Fruit fly (Drosophila melanogaster) Kc167 (cell line): Measurements from ENCODE around the gene CG13021.

Experiments
- Myc ChIP-seq: fragments of >200 bp; optimal IDR thresholded peaks from 2 replicates; lab custom pipeline; 2017; ENCODE audit warnings: missing external identifiers
- Sin3A ChIP-seq: fragments of >200 bp; optimal IDR thresholded peaks from 2 replicates; lab custom pipeline; 2018; ENCODE audit warnings: missing external identifiers
- h ChIP-seq: fragments of >200 bp; optimal IDR thresholded peaks from 3 replicates; lab custom pipeline; 2018; ENCODE audit warnings: missing external identifiers
- insv ChIP-seq: fragments of >200 bp; optimal IDR thresholded peaks from 3 replicates; lab custom pipeline; 2018; ENCODE audit warnings: missing external identifiers
- psq ChIP-seq: fragments of >200 bp; optimal IDR thresholded peaks from 2 replicates; lab custom pipeline; 2017; ENCODE audit warnings: missing external identifiers
- ttk ChIP-seq: sonication (Bioruptor generic); optimal IDR thresholded peaks from 2 replicates; lab custom pipeline; 2017; ENCODE audit warnings: missing external identifiers

The CG13021 gene

DNA sequence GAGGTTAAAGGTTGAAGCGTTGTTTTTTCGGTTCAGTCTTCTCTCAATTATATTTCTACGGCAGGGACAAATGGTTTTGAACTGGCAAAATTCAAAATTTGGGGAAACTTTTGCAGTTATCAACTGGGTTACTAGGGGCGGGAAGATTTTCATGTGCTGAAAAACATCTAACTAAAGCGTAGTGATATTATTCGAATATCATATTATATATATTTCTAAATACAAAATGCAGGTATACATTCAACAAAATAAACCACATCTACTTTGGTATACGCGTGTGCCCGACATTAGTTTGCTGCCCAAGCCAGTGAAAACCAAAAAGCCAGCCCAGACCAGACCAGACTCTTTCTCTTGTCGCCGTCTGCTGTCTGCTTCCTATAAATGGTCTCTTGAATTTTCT is 9.4 kb upstream of the CG13021 start, which contains the start of gene Gas8:
Gene Gas8, minus strand, starts transcription at position 101 of the 400 bp plus-strand sequence.
- no peak for TF ChIP-seq h (lab: Kevin White, UChicago)
- no peak for TF ChIP-seq insv
- TF ChIP-seq Myc (lab: Kevin White, UChicago): no peak
- no peak for TF ChIP-seq psq (lab: Kevin White, UChicago)
- TF ChIP-seq ttk: no peak
- TF ChIP-seq Sin3A (lab: Kevin White, UChicago): no peak

DNA sequence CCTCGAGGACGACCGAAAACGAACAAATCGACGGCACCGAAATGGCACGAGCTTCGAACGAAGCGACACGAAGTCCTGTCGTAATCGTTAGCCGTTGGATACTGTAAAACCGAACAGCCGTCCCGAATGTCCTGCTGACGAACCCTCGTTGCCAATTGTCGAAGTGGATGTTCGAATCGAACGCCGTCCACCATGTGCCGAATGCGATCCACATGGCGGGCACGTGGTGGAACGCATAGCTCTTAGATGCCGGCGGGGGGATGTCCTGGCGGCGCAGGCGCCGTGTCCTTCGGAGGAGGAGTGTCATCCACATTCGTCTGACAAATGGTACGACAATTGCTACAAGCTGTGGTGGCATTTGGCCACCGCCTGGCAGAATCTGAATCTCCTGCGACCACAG is 16.6 kb downstream of the CG13021 start:
- no peak for TF ChIP-seq Sin3A (lab: Kevin White, UChicago)
- TF ChIP-seq h (lab: Kevin White, UChicago): no peak
- TF ChIP-seq ttk: no peak
- no peak for TF ChIP-seq Myc (lab: Kevin White, UChicago)
- TF ChIP-seq psq (lab: Kevin White, UChicago): no peak
- no peak for TF ChIP-seq insv

DNA sequence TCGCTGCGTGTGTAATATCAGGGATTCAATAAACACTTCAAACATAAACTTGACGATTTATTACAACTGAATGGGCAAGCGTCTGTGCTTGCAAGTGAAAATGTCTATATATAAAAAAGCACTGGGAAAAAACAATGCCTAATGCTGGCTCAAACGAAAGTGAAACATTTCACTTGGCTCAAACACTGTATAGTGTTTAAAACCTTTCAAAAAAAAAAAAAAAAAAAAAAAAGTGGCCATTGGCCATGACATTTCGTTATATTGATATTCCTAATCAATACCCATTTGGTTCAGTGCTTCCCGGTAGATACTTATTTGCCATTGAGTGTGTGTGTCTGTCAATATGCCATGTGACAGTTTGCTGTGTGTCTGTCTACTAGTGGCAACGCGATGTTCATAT is 24.7 kb downstream of the CG13021 start:
- TF ChIP-seq psq (lab: Kevin White, UChicago): no peak
- no peak for TF ChIP-seq ttk
- no peak for TF ChIP-seq Myc (lab: Kevin White, UChicago)
- no peak for TF ChIP-seq Sin3A (lab: Kevin White, UChicago)
- TF ChIP-seq h (lab: Kevin White, UChicago): no peak
- no peak for TF ChIP-seq insv

DNA sequence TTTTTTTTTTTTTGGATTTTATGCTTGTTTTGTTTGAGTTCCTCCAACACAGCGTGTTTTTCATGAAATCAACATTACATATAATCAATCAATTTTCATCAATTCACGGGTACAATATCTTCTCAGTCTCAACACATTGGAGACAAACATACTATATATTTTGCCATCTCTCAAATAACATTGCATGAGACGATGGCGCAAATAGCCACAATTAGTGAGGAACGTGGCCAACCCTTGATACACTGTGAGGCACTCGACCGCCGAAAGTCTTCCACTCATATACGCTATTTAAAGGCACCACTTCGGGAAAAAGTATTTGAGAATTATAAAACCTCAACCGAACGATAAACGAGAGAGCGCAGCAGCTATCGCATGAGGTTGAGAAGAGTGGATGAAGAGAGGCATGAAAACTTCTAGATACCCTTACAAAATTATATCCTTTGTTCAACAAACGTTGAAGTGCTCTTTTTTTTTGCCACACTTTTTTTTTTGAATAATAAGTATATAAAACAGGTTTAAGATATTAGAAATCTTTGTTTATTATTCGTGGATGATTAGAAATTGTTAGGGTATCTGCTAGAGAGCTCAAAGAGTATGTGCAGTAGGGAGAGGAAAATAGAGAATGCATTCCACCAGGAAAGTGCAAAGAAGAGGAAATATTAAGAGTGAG is 31.9 kb downstream of the CG13021 start:
- no peak for TF ChIP-seq Sin3A (lab: Kevin White, UChicago)

DNA sequence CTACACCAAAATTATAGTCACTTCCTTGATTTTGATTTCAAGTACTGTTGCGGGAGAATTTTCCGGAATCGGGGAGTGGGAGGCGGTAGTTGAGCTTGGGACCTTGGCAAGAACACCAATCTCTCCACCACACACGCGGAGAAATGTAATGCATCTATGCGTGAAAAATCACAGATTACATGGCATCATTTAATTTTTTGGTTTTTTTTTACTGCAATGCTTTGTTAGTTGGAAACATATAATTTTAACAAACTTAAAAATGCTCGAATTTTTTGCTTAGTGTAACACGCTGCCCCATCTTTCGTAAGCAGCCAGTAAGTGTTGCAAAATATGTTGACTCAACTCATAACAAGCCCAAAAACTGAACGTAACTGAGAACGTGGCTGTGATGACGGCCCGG is 34.5 kb downstream of the CG13021 start:
- TF ChIP-seq h (lab: Kevin White, UChicago) (no peak), Myc (lab: Kevin White, UChicago) (no peak), insv (no peak), ttk (no peak), psq (lab: Kevin White, UChicago) (no peak), Sin3A (lab: Kevin White, UChicago) (no peak)

DNA sequence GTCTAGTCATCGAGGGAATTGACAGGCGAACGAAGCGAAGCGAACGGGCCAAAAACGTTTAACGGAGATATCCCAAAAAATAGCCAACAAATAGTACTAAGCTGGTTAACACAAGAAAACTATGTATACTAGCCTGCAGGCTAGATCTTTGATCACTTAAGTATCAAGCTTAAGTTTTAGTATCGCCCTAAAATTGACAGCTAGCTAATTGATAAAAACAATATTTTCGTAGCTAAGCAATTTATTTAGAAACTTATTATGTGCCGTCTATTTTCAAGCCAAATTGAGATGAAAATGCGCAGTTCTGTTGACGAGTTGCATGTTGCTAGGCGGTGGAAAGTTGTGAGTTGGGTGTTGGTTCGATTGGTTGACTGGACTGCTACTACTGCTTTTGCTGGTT is 35.2 kb downstream of the CG13021 start:
- TF ChIP-seq psq (lab: Kevin White, UChicago) (no peak), Sin3A (lab: Kevin White, UChicago) (no peak), h (lab: Kevin White, UChicago) (no peak), ttk (no peak), insv (no peak), Myc (lab: Kevin White, UChicago) (no peak)

DNA sequence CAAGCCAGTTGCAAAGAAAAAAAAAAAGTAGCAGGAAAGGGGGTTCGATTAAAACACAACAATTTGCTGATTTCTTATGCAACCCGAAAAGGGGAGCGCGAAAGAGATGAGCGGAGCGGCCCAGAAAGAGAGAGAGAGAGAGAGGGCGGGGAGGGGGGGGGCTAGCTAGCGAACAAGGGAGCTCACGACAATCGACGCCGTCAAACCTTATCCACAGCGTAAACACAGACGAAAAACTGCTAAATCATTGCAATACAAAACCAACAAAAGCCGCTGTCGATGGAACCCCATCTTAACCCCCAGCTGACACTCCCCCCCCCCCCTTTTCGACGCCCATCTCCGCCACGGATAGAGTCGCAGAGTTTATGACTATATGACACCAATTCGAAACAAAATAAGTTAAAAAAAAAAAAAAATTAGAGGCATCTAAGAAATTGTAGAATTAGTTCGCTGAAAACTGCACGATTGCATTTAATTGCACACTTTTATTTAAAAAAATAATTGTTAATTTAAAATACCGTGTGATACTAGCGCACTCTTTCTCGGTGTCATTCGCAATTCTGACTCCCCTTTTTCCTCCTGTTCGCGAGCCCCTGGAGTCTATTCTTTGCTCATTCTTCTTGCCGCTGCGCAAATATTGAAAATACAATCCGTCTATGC is 41.2 kb downstream of the CG13021 start:
- TF ChIP-seq psq (lab: Kevin White, UChicago) (no peak), Myc (lab: Kevin White, UChicago) (no peak), ttk (no peak), Sin3A (lab: Kevin White, UChicago) (no peak), insv (no peak), h (lab: Kevin White, UChicago) (no peak)

DNA sequence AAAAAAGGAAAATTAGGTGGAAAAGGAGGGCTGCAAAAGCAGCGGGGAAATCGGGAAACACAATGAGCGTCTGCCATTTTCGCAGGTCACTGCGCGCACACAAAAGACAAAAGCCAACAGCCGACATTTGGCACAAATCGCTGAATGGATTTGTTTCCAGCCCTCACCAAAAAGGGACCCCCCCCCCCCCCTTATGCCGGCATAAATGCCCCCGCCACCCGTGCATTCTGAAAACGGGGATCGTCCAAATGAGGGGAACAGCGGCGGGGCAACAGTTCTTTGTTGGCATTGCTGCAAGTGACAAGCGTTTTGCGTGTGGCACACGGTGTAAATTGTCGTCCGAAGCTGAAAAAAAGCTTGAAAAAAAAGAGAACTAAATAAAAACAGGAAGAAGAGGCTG is 43.4 kb downstream of the CG13021 start, which contains the start of gene ppk8:
Gene ppk8, plus strand, starts transcription at position 301 of the 400 bp plus-strand sequence.
- no peak for TF ChIP-seq Sin3A (lab: Kevin White, UChicago)
- TF ChIP-seq psq (lab: Kevin White, UChicago): no peak
- TF ChIP-seq ttk: no peak
- no peak for TF ChIP-seq Myc (lab: Kevin White, UChicago)
- no peak for TF ChIP-seq h (lab: Kevin White, UChicago)
- no peak for TF ChIP-seq insv

DNA sequence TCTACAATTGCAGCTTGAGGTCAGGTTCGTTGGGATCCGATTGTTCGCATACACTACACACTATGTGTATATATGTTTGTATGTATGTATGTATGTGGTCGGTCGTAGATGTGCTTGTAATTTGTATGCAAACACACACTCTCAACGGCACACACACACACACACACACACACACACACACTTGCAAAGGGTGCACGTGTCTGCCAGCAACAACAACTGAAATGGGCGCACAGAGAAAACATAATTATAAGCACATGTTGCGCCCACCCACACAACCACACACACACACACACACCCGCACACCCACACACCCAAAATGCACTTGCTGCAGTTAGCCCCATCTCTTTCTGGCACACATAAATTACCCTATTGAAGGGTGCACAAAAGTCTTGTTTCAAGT is 44.3 kb downstream of the CG13021 start:
- TF ChIP-seq h (lab: Kevin White, UChicago) (no peak), Myc (lab: Kevin White, UChicago) (no peak), insv (no peak), Sin3A (lab: Kevin White, UChicago) (no peak), ttk (no peak), psq (lab: Kevin White, UChicago) (no peak)
